Worm (Caenorhabditis elegans) whole organism, L3 larva: ENCODE results near the gene C44H9.7.

ENCODE experiments used
- R02D3.7 ChIP-seq: fragments of 150-350 bp; optimal IDR thresholded peaks from 2 replicates; lab custom pipeline; 2014; ENCODE audit warnings: missing biosample characterization, missing genetic modification characterization
- ceh-16 ChIP-seq: sonication (generic microtip); optimal IDR thresholded peaks from 2 replicates; lab custom pipeline; 2017; ENCODE audit warnings: missing biosample characterization, missing genetic modification characterization
- ceh-28 ChIP-seq: fragments of 150-350 bp; optimal IDR thresholded peaks from 2 replicates; lab custom pipeline; 2014; ENCODE audit warnings: missing biosample characterization, missing genetic modification reagents, missing genetic modification characterization
- ceh-9 ChIP-seq: sonication (generic microtip); optimal IDR thresholded peaks from 2 replicates; lab custom pipeline; 2018; ENCODE audit warnings: missing biosample characterization, missing genetic modification characterization
- daf-12 ChIP-seq: fragments of 150-350 bp; optimal IDR thresholded peaks from 2 replicates; lab custom pipeline; 2014; ENCODE audit warnings: missing biosample characterization, missing genetic modification reagents, missing genetic modification characterization
- egl-27 ChIP-seq: sonication (generic microtip); optimal IDR thresholded peaks from 4 replicates; lab custom pipeline; 2017; ENCODE audit warnings: missing biosample characterization, missing genetic modification reagents, missing genetic modification characterization
- egl-5 ChIP-seq: fragments of 150-350 bp; optimal IDR thresholded peaks from 2 replicates; lab custom pipeline; 2017; ENCODE audit warnings: missing biosample characterization, missing genetic modification reagents, missing genetic modification characterization, inconsistent platforms
- elt-1 ChIP-seq: fragments of 150-350 bp; optimal IDR thresholded peaks from 2 replicates; lab custom pipeline; 2014; ENCODE audit warnings: missing biosample characterization, missing genetic modification characterization
- elt-2 ChIP-seq: sonication (generic microtip); optimal IDR thresholded peaks from 2 replicates; lab custom pipeline; 2016; ENCODE audit warnings: missing genetic modification reagents, mild to moderate bottlenecking, missing genetic modification characterization, missing compliant biosample characterization
- eor-1 ChIP-seq, 2 experiments: fragments of 150-350 bp; optimal IDR thresholded peaks; 2 replicates each; lab custom pipeline; 2014 to 2018; ENCODE audit warnings: missing biosample characterization in 2 of 2, missing genetic modification characterization in 2 of 2
- fkh-10 ChIP-seq: sonication (generic microtip); optimal IDR thresholded peaks from 2 replicates; lab custom pipeline; 2017; ENCODE audit warnings: missing biosample characterization, missing genetic modification reagents, missing genetic modification characterization
- fkh-2 ChIP-seq: fragments of 150-350 bp; optimal IDR thresholded peaks from 2 replicates; lab custom pipeline; 2014; ENCODE audit warnings: missing biosample characterization, missing genetic modification reagents, missing genetic modification characterization
- fos-1 ChIP-seq: fragments of 150-350 bp; optimal IDR thresholded peaks from 2 replicates; lab custom pipeline; 2014; ENCODE audit warnings: missing biosample characterization, missing genetic modification characterization
- jun-1 ChIP-seq: fragments of 150-350 bp; optimal IDR thresholded peaks from 2 replicates; lab custom pipeline; 2014; ENCODE audit warnings: missing biosample characterization, missing genetic modification reagents, missing genetic modification characterization
- lin-15B ChIP-seq: fragments of 150-350 bp; optimal IDR thresholded peaks from 2 replicates; lab custom pipeline; 2014; ENCODE audit warnings: missing biosample characterization, missing genetic modification characterization
- lsy-12 ChIP-seq: sonication (generic microtip); optimal IDR thresholded peaks from 2 replicates; lab custom pipeline; 2016; ENCODE audit warnings: mild to moderate bottlenecking, missing genetic modification characterization, missing compliant biosample characterization
- mdl-1 ChIP-seq: fragments of 150-350 bp; optimal IDR thresholded peaks from 2 replicates; lab custom pipeline; 2014; ENCODE audit warnings: missing biosample characterization, missing genetic modification characterization
- nhr-12 ChIP-seq: fragments of 150-350 bp; optimal IDR thresholded peaks from 2 replicates; lab custom pipeline; 2014; ENCODE audit warnings: missing biosample characterization, missing genetic modification characterization
- nhr-23 ChIP-seq: fragments of 150-350 bp; optimal IDR thresholded peaks from 2 replicates; lab custom pipeline; 2014; ENCODE audit warnings: missing biosample characterization, missing genetic modification reagents, missing genetic modification characterization
- nhr-25 ChIP-seq: sonication (generic microtip); optimal IDR thresholded peaks from 2 replicates; lab custom pipeline; 2017; ENCODE audit warnings: missing biosample characterization, missing genetic modification characterization
- nhr-43 ChIP-seq: sonication (generic microtip); optimal IDR thresholded peaks from 2 replicates; lab custom pipeline; 2016; ENCODE audit warnings: mild to moderate bottlenecking, missing genetic modification characterization, missing compliant biosample characterization; ENCODE audit not compliant: poor library complexity, severe bottlenecking
- nhr-67 ChIP-seq: fragments of 150-350 bp; optimal IDR thresholded peaks from 2 replicates; lab custom pipeline; 2014; ENCODE audit warnings: missing biosample characterization, missing genetic modification characterization
- nhr-76 ChIP-seq: fragments of 150-350 bp; sonication (generic microtip); optimal IDR thresholded peaks from 5 replicates; lab custom pipeline; 2014; ENCODE audit warnings: missing biosample characterization, missing genetic modification characterization
- nhr-77 ChIP-seq: fragments of 150-350 bp; optimal IDR thresholded peaks from 2 replicates; lab custom pipeline; 2014; ENCODE audit warnings: missing biosample characterization, missing genetic modification characterization
- pqm-1 ChIP-seq: fragments of 150-350 bp; optimal IDR thresholded peaks from 2 replicates; lab custom pipeline; 2017; ENCODE audit warnings: missing biosample characterization, missing genetic modification characterization, inconsistent platforms
- sea-2 ChIP-seq: fragments of 150-350 bp; sonication (generic microtip); optimal IDR thresholded peaks from 4 replicates; lab custom pipeline; 2014; ENCODE audit warnings: missing biosample characterization, missing genetic modification reagents, missing genetic modification characterization
- skn-1 ChIP-seq: fragments of 150-350 bp; optimal IDR thresholded peaks from 2 replicates; lab custom pipeline; 2014; ENCODE audit warnings: missing biosample characterization, missing genetic modification characterization
- snpc-4 ChIP-seq: fragments of 150-350 bp; optimal IDR thresholded peaks from 2 replicates; lab custom pipeline; 2014; ENCODE audit warnings: missing biosample characterization, missing genetic modification characterization
- unc-39 ChIP-seq: sonication (generic microtip); optimal IDR thresholded peaks from 4 replicates; lab custom pipeline; 2017; ENCODE audit warnings: missing biosample characterization, missing genetic modification characterization
- unc-62 ChIP-seq: fragments of 150-350 bp; sonication (generic microtip); optimal IDR thresholded peaks from 4 replicates; lab custom pipeline; 2014; ENCODE audit warnings: missing biosample characterization, missing genetic modification reagents, missing genetic modification characterization
- ztf-11 ChIP-seq: fragments of 150-350 bp; optimal IDR thresholded peaks from 2 replicates; lab custom pipeline; 2014; ENCODE audit warnings: missing biosample characterization, missing genetic modification characterization
- ztf-4 ChIP-seq: fragments of 150-350 bp; optimal IDR thresholded peaks from 2 replicates; lab custom pipeline; 2014; ENCODE audit warnings: missing biosample characterization, missing genetic modification characterization

Gene C44H9.7

DNA sequence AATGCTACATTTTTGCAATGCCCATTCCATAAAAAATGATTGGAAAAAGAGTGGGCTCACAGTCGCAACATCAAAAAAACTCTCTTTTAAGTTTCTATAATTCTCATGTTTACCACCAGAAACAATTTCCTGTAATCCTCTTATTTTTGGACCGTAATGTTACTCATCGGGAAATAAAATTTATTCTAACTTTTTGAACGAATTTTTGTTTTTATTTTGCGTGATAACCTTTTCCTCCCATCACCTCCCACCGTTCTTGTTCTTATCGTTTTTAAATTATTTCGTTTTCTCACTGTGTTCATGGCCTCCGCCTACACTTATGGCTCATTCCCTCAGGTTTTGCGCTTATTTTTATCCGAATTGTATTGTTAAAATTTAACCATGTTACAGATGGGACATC is 4.5 kb upstream of the C44H9.7 start, which contains the start of gene anp-1:
Gene anp-1, plus strand, starts transcription at position 301 of the 400 bp plus-strand sequence.
- no peak for TF ChIP-seq ceh-28 (tag; lab: Kevin White, UChicago)
- TF ChIP-seq ztf-4 (tag; lab: Kevin White, UChicago), result no peak
- TF ChIP-seq fkh-2 (tag; lab: Kevin White, UChicago), result no peak
- no peak for TF ChIP-seq elt-1 (tag; lab: Kevin White, UChicago)
- no peak for TF ChIP-seq ceh-9 (tag; lab: Kevin White, UChicago)
- TF ChIP-seq nhr-67 (tag; lab: Kevin White, UChicago), result no peak
- no peak for TF ChIP-seq ceh-16 (tag; lab: Kevin White, UChicago)
- no peak for TF ChIP-seq nhr-43 (tag; lab: Kevin White, UChicago)
- no peak for TF ChIP-seq unc-62 (GFP tag; lab: Kevin White, UChicago)
- TF ChIP-seq nhr-12 (tag; lab: Kevin White, UChicago), result no peak
- TF ChIP-seq fos-1 (tag; lab: Kevin White, UChicago), result no peak
- TF ChIP-seq pqm-1, result no peak
- no peak for TF ChIP-seq nhr-77
- TF ChIP-seq snpc-4 (tag; lab: Kevin White, UChicago), result no peak
- TF ChIP-seq nhr-76 (tag; lab: Kevin White, UChicago), result no peak
- TF ChIP-seq nhr-23, result no peak
- no peak for TF ChIP-seq lsy-12 (tag; lab: Kevin White, UChicago)

DNA sequence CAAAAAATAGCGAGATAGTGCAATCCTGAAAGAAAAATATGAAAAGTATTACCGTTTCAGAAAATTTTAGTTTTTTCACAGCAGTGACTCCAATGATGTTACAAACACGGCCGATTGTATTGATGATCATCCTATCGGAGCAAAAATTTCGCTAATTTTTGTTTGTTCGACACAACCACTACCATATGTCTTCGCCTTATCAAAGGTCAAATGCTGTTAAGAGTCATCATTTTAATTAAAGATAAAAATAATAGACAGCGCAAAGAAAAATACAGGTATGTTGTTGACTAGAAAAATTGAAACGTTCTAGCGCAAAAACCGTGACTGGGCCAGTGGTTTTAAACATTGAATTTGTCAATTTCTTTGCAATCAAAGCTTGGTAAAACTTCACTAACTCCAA is 2.3 kb downstream of the C44H9.7 start:
- TF ChIP-seq eor-1 (tag; optimal IDR thresholded peaks at IDR 0.05; lab: Kevin White, UChicago) (no peak), lin-15B (tag; lab: Kevin White, UChicago) (no peak), R02D3.7 (tag; lab: Kevin White, UChicago) (no peak), jun-1 (peak; percentile 13), elt-2 (peak; percentile 58), pqm-1 (peak; percentile 69)
- TF ChIP-seq, all 47 proteins: peak for 3

DNA sequence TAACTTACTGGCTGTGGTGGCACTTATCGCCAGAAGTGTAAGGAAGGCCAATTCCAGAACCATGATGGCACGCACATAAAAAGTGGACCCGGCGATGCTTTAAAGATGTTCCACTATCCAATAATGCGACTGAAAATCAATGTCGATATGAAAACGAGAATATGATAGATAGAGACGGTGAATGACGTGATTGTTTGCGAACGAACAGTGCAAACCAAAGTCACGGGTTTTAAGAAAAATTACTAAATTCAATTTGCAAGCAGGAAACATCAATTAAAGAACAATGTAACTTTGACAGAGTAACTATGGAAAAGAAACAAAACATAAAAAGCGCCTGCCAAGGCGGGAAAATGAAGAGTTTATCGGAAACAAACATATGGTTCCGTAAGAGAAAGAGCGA is 4.9 kb downstream of the C44H9.7 start, which contains the start of gene C44H9.5:
Gene C44H9.5, minus strand, starts transcription at position 129 of the 400 bp plus-strand sequence.
- TF ChIP-seq ceh-9 (tag; lab: Kevin White, UChicago) (no peak), nhr-76 (tag; lab: Kevin White, UChicago) (no peak), mdl-1 (tag; lab: Kevin White, UChicago) (no peak), pqm-1 (peak; percentile 66), elt-2 (peak; percentile 49), nhr-23 (no peak), skn-1 (tag; lab: Kevin White, UChicago) (no peak)

DNA sequence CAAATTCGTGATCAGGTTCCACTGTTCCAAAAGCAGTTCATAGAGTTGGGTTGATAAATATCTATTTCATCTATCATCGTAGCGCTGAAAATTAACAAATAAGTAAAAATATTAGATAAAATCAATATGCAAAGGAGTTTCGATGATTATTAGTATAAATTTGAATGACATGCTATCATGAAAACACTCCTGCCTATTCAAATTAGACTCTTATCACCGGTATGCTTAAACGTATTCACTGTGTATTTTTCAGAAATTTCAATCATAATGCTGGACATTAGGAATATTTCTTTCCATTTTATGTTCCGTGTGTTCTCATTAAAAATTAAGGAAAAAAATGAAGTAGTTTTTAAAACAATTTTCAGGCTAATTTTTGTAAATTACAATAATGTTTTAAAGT is 9.4 kb downstream of the C44H9.7 start, which contains the start of gene C44H9.6:
Gene C44H9.6, minus strand, starts transcription at position 101 of the 400 bp plus-strand sequence.
- peak; percentile 35 for TF ChIP-seq elt-2
- TF ChIP-seq nhr-25 (tag; lab: Kevin White, UChicago), result no peak

DNA sequence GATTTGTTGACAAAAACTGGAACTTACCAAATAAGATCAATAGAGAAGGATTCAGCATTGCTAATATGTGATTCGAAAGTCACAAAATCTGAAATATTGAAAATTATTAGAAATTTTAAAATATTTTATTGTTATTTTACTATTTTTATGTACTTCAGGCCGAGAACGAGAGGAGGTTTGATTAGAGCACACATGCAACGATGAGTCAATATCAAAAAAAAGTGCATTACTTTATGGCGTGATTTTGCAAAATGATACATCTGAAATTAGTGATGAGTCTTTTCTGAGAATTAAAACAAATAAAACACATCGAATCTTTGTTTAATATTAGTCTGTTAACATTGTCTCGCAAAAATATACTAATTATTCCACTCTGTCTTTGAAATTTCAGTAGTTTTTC is 9.9 kb downstream of the C44H9.7 start:
- peak; percentile 56 for TF ChIP-seq pqm-1
- no peak for TF ChIP-seq fkh-2 (tag; lab: Kevin White, UChicago)
- TF ChIP-seq egl-27 (tag; lab: Kevin White, UChicago), result no peak
- no peak for TF ChIP-seq egl-5 (tag; lab: Kevin White, UChicago)
- no peak for TF ChIP-seq fkh-10
- no peak for TF ChIP-seq nhr-25 (tag; lab: Kevin White, UChicago)
- TF ChIP-seq sea-2, result no peak

DNA sequence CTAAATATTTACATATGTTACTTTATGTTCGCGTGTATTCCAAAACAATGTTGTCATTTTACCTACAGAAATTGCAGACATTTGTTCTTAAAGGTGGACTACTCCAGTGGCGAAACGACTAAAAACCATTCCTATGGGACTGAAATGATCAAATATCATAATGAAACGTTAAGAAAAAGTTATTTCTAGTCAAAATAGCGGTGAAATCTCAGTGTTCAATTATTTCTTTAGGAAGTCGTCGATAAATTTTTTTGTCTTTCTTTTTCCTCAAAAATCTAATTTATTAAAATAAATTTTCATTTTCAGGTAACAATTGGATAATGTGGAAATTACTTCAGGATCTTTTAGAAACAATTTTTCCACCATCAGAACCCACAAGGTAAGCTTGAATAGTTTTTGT is 19.3 kb downstream of the C44H9.7 start, which contains the start of gene C44H9.4:
Gene C44H9.4, plus strand, starts transcription at position 301 of the 400 bp plus-strand sequence.
- no peak for TF ChIP-seq ztf-11 (tag; lab: Kevin White, UChicago)

DNA sequence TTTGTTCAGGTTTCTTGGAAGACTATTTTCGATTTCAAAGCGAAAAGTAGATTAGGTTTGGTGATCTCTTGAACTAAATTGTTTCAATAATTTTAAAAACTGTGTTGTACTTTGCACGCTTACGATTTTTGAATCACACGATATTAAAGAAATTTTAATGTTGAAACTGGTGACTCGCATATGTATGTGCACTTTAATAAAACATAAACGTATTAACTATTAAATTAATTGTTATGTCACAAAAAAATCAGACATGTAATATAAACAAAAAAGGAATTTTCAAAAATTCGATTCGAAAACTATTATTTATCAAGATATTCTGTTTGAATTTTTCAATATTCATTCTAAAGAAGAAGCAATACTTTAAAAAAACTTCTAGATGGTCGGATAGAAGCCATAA is 27.4 kb downstream of the C44H9.7 start, which contains the start of gene ugt-15:
Gene ugt-15, plus strand, starts transcription at position 301 of the 400 bp plus-strand sequence.
- TF ChIP-seq snpc-4 (tag; lab: Kevin White, UChicago) (no peak), unc-39 (no peak), elt-2 (peak; percentile 13), daf-12 (no peak), lin-15B (tag; lab: Kevin White, UChicago) (no peak), pqm-1 (peak; percentile 22)
- TF ChIP-seq, all 47 proteins: peak for 2
